Fruit fly (Drosophila melanogaster) whole organism, prepupa: ENCODE results near the gene Ptpmeg2.

ENCODE experiments used
- Blimp-1 ChIP-seq: fragments of 200-800 bp; sonication (Bioruptor generic); optimal IDR thresholded peaks from 3 replicates; lab custom pipeline; 2017; ENCODE audit warnings: missing biosample characterization, missing genetic modification characterization, mild to moderate bottlenecking, moderate library complexity, missing genetic modification reagents
- CG1621 ChIP-seq: fragments of 200-800 bp; sonication (Bioruptor generic); optimal IDR thresholded peaks from 3 replicates; lab custom pipeline; 2018; ENCODE audit warnings: missing biosample characterization, mild to moderate bottlenecking, missing genetic modification characterization
- CG3032 ChIP-seq: fragments of 200-800 bp; optimal IDR thresholded peaks from 2 replicates; lab custom pipeline; 2019; ENCODE audit warnings: missing biosample characterization, mild to moderate bottlenecking, missing genetic modification characterization, moderate library complexity
- CG31627 ChIP-seq: fragments of 200-800 bp; sonication (Bioruptor generic); optimal IDR thresholded peaks from 3 replicates; lab custom pipeline; 2016; ENCODE audit warnings: missing biosample characterization, missing genetic modification characterization
- CG8119 ChIP-seq: fragments of 200-800 bp; sonication (Bioruptor generic); IDR thresholded peaks from 3 replicates; pipeline ENCODE4 v1.3.6; 2022; ENCODE audit warnings: missing biosample characterization, missing genetic modification characterization
- Eip93F ChIP-seq: fragments of 200-800 bp; sonication (Bioruptor generic); optimal IDR thresholded peaks from 2 replicates; lab custom pipeline; 2016; ENCODE audit warnings: missing biosample characterization, mild to moderate bottlenecking, missing genetic modification characterization
- Gug ChIP-seq: fragments of 200-800 bp; sonication (Bioruptor generic); IDR thresholded peaks from 2 replicates; pipeline ENCODE4 v1.3.6; 2022; ENCODE audit warnings: missing biosample characterization, missing genetic modification characterization
- Hr38 ChIP-seq: sonication (Bioruptor generic); optimal IDR thresholded peaks from 2 replicates; lab custom pipeline; 2016; ENCODE audit warnings: missing biosample characterization, missing genetic modification characterization
- cyc ChIP-seq: fragments of 200-800 bp; sonication (Bioruptor generic); optimal IDR thresholded peaks from 3 replicates; lab custom pipeline; 2016; ENCODE audit warnings: missing biosample characterization, missing genetic modification characterization
- dsx ChIP-seq: fragments of 200-800 bp; optimal IDR thresholded peaks from 3 replicates; lab custom pipeline; 2019; ENCODE audit warnings: missing biosample characterization, mild to moderate bottlenecking, missing genetic modification characterization, moderate library complexity; ENCODE audit not compliant: poor library complexity, severe bottlenecking
- net ChIP-seq: fragments of 200-800 bp; sonication (Bioruptor generic); optimal IDR thresholded peaks from 3 replicates; lab custom pipeline; 2016; ENCODE audit warnings: missing biosample characterization, missing genetic modification characterization
- pdm3 ChIP-seq: fragments of 200-800 bp; sonication (Bioruptor generic); optimal IDR thresholded peaks from 3 replicates; lab custom pipeline; 2016; ENCODE audit warnings: missing biosample characterization, missing genetic modification characterization

- TF ChIP-seq Hr38 (GFP tag; lab: Kevin White, UChicago) (no peak), pdm3 (GFP tag; lab: Kevin White, UChicago) (no peak), net (GFP tag; lab: Kevin White, UChicago) (no peak), Blimp-1 (GFP tag; lab: Kevin White, UChicago) (no peak), CG8119 (no peak), Gug (GFP tag; lab: Robert Waterston, UW) (no peak), CG31627 (GFP tag; lab: Kevin White, UChicago) (no peak), CG1621 (tag; lab: Kevin White, UChicago) (no peak), CG3032 (tag; lab: Kevin White, UChicago) (no peak), Eip93F (GFP tag; lab: Kevin White, UChicago) (no peak), cyc (no peak), dsx (GFP tag; lab: Kevin White, UChicago) (no peak)
Measured at dm6 chrX:9617598-9618076, 41.3 kb downstream of the Ptpmeg2 start.
